Worm (Caenorhabditis elegans): ENCODE results near the gene C15H9.4.

C15H9.4 gene

ce11 chrX:6155436-6155835 is 58.0 kb downstream of the C15H9.4 start:
- TF ChIP-seq flt-1 (GFP tag; IDR thresholded peaks at IDR 0.05) (no peak), ztf-29 (GFP tag; IDR thresholded peaks at IDR 0.05) (no peak), tab-1 (GFP tag; IDR thresholded peaks at IDR 0.05) (no peak), ztf-23 (GFP tag; IDR thresholded peaks at IDR 0.05) (no peak), klf-2 (GFP tag; conservative IDR thresholded peaks at IDR 0.05) (no peak), cog-1 (tag; optimal IDR thresholded peaks at IDR 0.05) (no peak)

Data from whole organism, midembryonic.